Fruit fly (Drosophila melanogaster): ENCODE results near the gene Osi21.

dm6 chr2L:11317655-11318278, 32.3 kb upstream of the Osi21 start:
- TF ChIP-seq Snoo (tag; optimal IDR thresholded peaks at IDR 0.05) (no peak), Pif1A (GFP tag; optimal IDR thresholded peaks at IDR 0.05) (no peak), D1 (tag; optimal IDR thresholded peaks at IDR 0.05) (no peak), CG13204 (GFP tag; optimal IDR thresholded peaks at IDR 0.05) (no peak), Pif1B (GFP tag; optimal IDR thresholded peaks at IDR 0.05) (no peak), CG4496 (GFP tag; IDR thresholded peaks at IDR 0.05) (no peak), CG15710 (tag; optimal IDR thresholded peaks at IDR 0.05) (no peak), EcR (GFP tag; optimal IDR thresholded peaks at IDR 0.05) (no peak)

Data from whole organism, pupa.